Fruit fly (Drosophila melanogaster): ENCODE data around the gene CG32109.

Gene CG32109

dm6 chr3L:12732742-12733141, 12.4 kb upstream of the CG32109 start (continued):
- no peak for TF ChIP-seq CG17568 (GFP tag; optimal IDR thresholded peaks at IDR 0.05)
- peak; percentile 47; the same call in 1 of the 2 replicates for TF ChIP-seq inv (GFP tag; IDR thresholded peaks at IDR 0.05; ENCODE audit: partially characterized antibody)
- no peak for TF ChIP-seq wor (GFP tag; IDR thresholded peaks at IDR 0.05)
- TF ChIP-seq Usf (GFP tag; optimal IDR thresholded peaks at IDR 0.05): no peak
- TF ChIP-seq CG1792 (GFP tag; optimal IDR thresholded peaks at IDR 0.05): no peak
- TF ChIP-seq NFAT (GFP tag; IDR thresholded peaks at IDR 0.05): no peak
- no peak for TF ChIP-seq CoRest (tag; optimal IDR thresholded peaks at IDR 0.05)
- TF ChIP-seq Antp (GFP tag; optimal IDR thresholded peaks at IDR 0.05): no peak
- TF ChIP-seq trem (tag; optimal IDR thresholded peaks at IDR 0.05): peak; percentile 43
- peak; percentile 33 for TF ChIP-seq Lhr (GFP tag; optimal IDR thresholded peaks at IDR 0.05)
- TF ChIP-seq caup (GFP tag; optimal IDR thresholded peaks at IDR 0.05; ENCODE audit: severe bottlenecking): no peak
- TF ChIP-seq CG10267 (tag; optimal IDR thresholded peaks at IDR 0.05): peak; percentile 4
- TF ChIP-seq bbx (GFP tag; IDR thresholded peaks at IDR 0.05; ENCODE audit: partially characterized antibody): peak; percentile 72; the same call in 1 of the 2 replicates
- TF ChIP-seq Dref (GFP tag; IDR thresholded peaks at IDR 0.05): peak; percentile 95
- no peak for TF ChIP-seq Fer3 (tag; optimal IDR thresholded peaks at IDR 0.05)
- no peak for TF ChIP-seq gsb (GFP tag; IDR thresholded peaks at IDR 0.05)
- TF ChIP-seq CG34422 (GFP tag; IDR thresholded peaks at IDR 0.05): no peak
- no peak for TF ChIP-seq bowl (GFP tag; IDR thresholded peaks at IDR 0.05)
- no peak for TF ChIP-seq CG2889 (GFP tag; IDR thresholded peaks at IDR 0.05)
- TF ChIP-seq sens-2 (GFP tag; IDR thresholded peaks at IDR 0.05): no peak
- no peak for TF ChIP-seq Camta (GFP tag; optimal IDR thresholded peaks at IDR 0.05)
- peak; percentile 73; the same call in 1 of the 3 replicates for TF ChIP-seq Opbp (GFP tag; IDR thresholded peaks at IDR 0.05; ENCODE audit: partially characterized antibody)
- TF ChIP-seq mld (GFP tag; IDR thresholded peaks at IDR 0.05; ENCODE audit: partially characterized antibody): no peak
- TF ChIP-seq CG13123 (GFP tag; optimal IDR thresholded peaks at IDR 0.05): no peak
- peak; percentile 52 for TF ChIP-seq pita (GFP tag; optimal IDR thresholded peaks at IDR 0.05)
- TF ChIP-seq D19A (tag; optimal IDR thresholded peaks at IDR 0.05): no peak
- no peak for TF ChIP-seq CG2712 (tag; optimal IDR thresholded peaks at IDR 0.05)
- no peak for TF ChIP-seq CG3163 (GFP tag; optimal IDR thresholded peaks at IDR 0.05)
- TF ChIP-seq CG9797 (GFP tag; optimal IDR thresholded peaks at IDR 0.05): no peak
- no peak for TF ChIP-seq eve (GFP tag; optimal IDR thresholded peaks at IDR 0.05)
- no peak for TF ChIP-seq Oaz (GFP tag; IDR thresholded peaks at IDR 0.05)
- TF ChIP-seq CG33213 (GFP tag; optimal IDR thresholded peaks at IDR 0.05): no peak
- TF ChIP-seq maf-S (GFP tag; optimal IDR thresholded peaks at IDR 0.05): no peak
- TF ChIP-seq ase (GFP tag; IDR thresholded peaks at IDR 0.05): no peak
- TF ChIP-seq Six4 (GFP tag; optimal IDR thresholded peaks at IDR 0.05): no peak
- peak; percentile 48 for TF ChIP-seq pzg (GFP tag; optimal IDR thresholded peaks at IDR 0.05)
- no peak for TF ChIP-seq ind (GFP tag; optimal IDR thresholded peaks at IDR 0.05)
- peak; percentile 76 for TF ChIP-seq CG34224 (GFP tag; IDR thresholded peaks at IDR 0.05; ENCODE audit: partially characterized antibody)
- TF ChIP-seq CG4404 (GFP tag; IDR thresholded peaks at IDR 0.05): no peak
- no peak for TF ChIP-seq gro (GFP tag; optimal IDR thresholded peaks at IDR 0.05)
- TF ChIP-seq Hmr (GFP tag; optimal IDR thresholded peaks at IDR 0.05): no peak
- peak; percentile 66; the same call in 1 of the 4 replicates for TF ChIP-seq chinmo (GFP tag; IDR thresholded peaks at IDR 0.05; ENCODE audit: partially characterized antibody)
- peak; percentile 68; the same call in 3 of the 4 replicates for TF ChIP-seq Dll (GFP tag; IDR thresholded peaks at IDR 0.05; ENCODE audit: partially characterized antibody)
- peak; percentile 38; the same call in 1 of the 3 replicates for TF ChIP-seq CG14860 (GFP tag; IDR thresholded peaks at IDR 0.05; ENCODE audit: partially characterized antibody)
- no peak for TF ChIP-seq Elba2 (GFP tag; optimal IDR thresholded peaks at IDR 0.05)
- TF ChIP-seq Oli (tag; optimal IDR thresholded peaks at IDR 0.05): no peak
- TF ChIP-seq gfzf (GFP tag; optimal IDR thresholded peaks at IDR 0.05): peak; percentile 10
- TF ChIP-seq tin (GFP tag; optimal IDR thresholded peaks at IDR 0.05): no peak
- no peak for TF ChIP-seq CG9609 (GFP tag; optimal IDR thresholded peaks at IDR 0.05)
- peak; percentile 48; the same call in 2 of the 3 replicates for TF ChIP-seq Doc3 (GFP tag; IDR thresholded peaks at IDR 0.05; ENCODE audit: partially characterized antibody)
